Worm (Caenorhabditis elegans): ENCODE data around the gene H20E11.3.

ce11 chrIV:6803805-6804344 lies 20.7 kb upstream of the H20E11.3 start:
- TF ChIP-seq nhr-77 (tag; optimal IDR thresholded peaks at IDR 0.05) (no peak), ztf-4 (tag; optimal IDR thresholded peaks at IDR 0.05) (no peak)

All from whole organism, L2 larva.